Worm (Caenorhabditis elegans): Measurements from ENCODE around the gene gcy-34.

Gene gcy-34

ce11 chrV:13345867-13346328, 39.8 kb downstream of the gcy-34 start, which contains the start of gene twk-43:
Gene twk-43 (plus strand): TSS chrV:13346278.
- peak; percentile 43 for TF ChIP-seq unc-55 (GFP tag; optimal IDR thresholded peaks at IDR 0.05)
- peak; percentile 64 for TF ChIP-seq rnt-1 (tag; optimal IDR thresholded peaks at IDR 0.05)
- no peak for TF ChIP-seq elt-2 (tag; optimal IDR thresholded peaks at IDR 0.05)
- peak; percentile 32 for TF ChIP-seq ceh-18 (tag; optimal IDR thresholded peaks at IDR 0.05)

- TF ChIP-seq fax-1 (tag; optimal IDR thresholded peaks at IDR 0.05) (no peak), unc-3 (GFP tag; conservative IDR thresholded peaks at IDR 0.05) (no peak), unc-3 (tag; optimal IDR thresholded peaks at IDR 0.05) (no peak), C38D4.7 (GFP tag; optimal IDR thresholded peaks at IDR 0.05) (no peak), eyg-1 (tag; optimal IDR thresholded peaks at IDR 0.05) (no peak), tbx-7 (tag; optimal IDR thresholded peaks at IDR 0.05) (no peak), odd-2 (tag; optimal IDR thresholded peaks at IDR 0.05) (no peak), pax-1 (tag; optimal IDR thresholded peaks at IDR 0.05) (no peak), hlh-30 (tag; optimal IDR thresholded peaks at IDR 0.05; ENCODE audit: insufficient read depth) (no peak), nfya-1 (tag; optimal IDR thresholded peaks at IDR 0.05) (no peak), ceh-2 (tag; optimal IDR thresholded peaks at IDR 0.05) (no peak), unc-86 (tag; optimal IDR thresholded peaks at IDR 0.05) (no peak), ceh-6 (GFP tag; optimal IDR thresholded peaks at IDR 0.05) (no peak), hlh-8 (tag; optimal IDR thresholded peaks at IDR 0.05) (no peak), ttx-3 (tag; optimal IDR thresholded peaks at IDR 0.05) (no peak), ceh-34 (tag; optimal IDR thresholded peaks at IDR 0.05) (no peak), F13H6.1 (tag; optimal IDR thresholded peaks at IDR 0.05) (no peak), sox-4 (tag; optimal IDR thresholded peaks at IDR 0.05) (no peak), K09A11.1 (tag; optimal IDR thresholded peaks at IDR 0.05; ENCODE audit: insufficient read depth) (no peak)
Measured at ce11 chrV:13342235-13342634, 43.5 kb downstream of the gcy-34 start.

- TF ChIP-seq K02D7.2 (tag; optimal IDR thresholded peaks at IDR 0.05) (no peak), madf-2 (tag; optimal IDR thresholded peaks at IDR 0.05) (no peak), T23F11.4 (GFP tag; optimal IDR thresholded peaks at IDR 0.05) (no peak), ceh-24 (tag; optimal IDR thresholded peaks at IDR 0.05) (no peak), ceh-34 (tag; optimal IDR thresholded peaks at IDR 0.05) (no peak), fkh-10 (GFP tag; optimal IDR thresholded peaks at IDR 0.05) (no peak), odd-2 (tag; optimal IDR thresholded peaks at IDR 0.05) (no peak), elt-2 (tag; optimal IDR thresholded peaks at IDR 0.05) (no peak), nfya-1 (tag; optimal IDR thresholded peaks at IDR 0.05) (no peak), ttx-3 (tag; optimal IDR thresholded peaks at IDR 0.05) (no peak), npax-4 (tag; optimal IDR thresholded peaks at IDR 0.05) (no peak), C38D4.7 (GFP tag; optimal IDR thresholded peaks at IDR 0.05) (no peak), ceh-6 (GFP tag; optimal IDR thresholded peaks at IDR 0.05) (no peak)
Measured at ce11 chrV:13339633-13340290, 45.9 kb downstream of the gcy-34 start, which contains the start of the genes str-4 and lgc-48. Gene str-4 (minus strand): TSS chrV:13339733. Gene lgc-48 (plus strand): TSS chrV:13340240.

- TF ChIP-seq hlh-15 (tag; optimal IDR thresholded peaks at IDR 0.05) (no peak), nfya-1 (tag; optimal IDR thresholded peaks at IDR 0.05) (no peak), mec-3 (tag; optimal IDR thresholded peaks at IDR 0.05; ENCODE audit: borderline replicate concordance) (no peak), gmeb-2 (tag; optimal IDR thresholded peaks at IDR 0.05) (no peak), ets-4 (tag; optimal IDR thresholded peaks at IDR 0.05) (no peak), ahr-1 (tag; optimal IDR thresholded peaks at IDR 0.05) (no peak), sdc-2 (tag; optimal IDR thresholded peaks at IDR 0.05) (no peak), tbx-7 (tag; optimal IDR thresholded peaks at IDR 0.05) (no peak), odd-2 (tag; optimal IDR thresholded peaks at IDR 0.05) (no peak), unc-42 (tag; optimal IDR thresholded peaks at IDR 0.05) (no peak), madf-2 (tag; optimal IDR thresholded peaks at IDR 0.05) (no peak), ceh-9 (tag; optimal IDR thresholded peaks at IDR 0.05) (no peak), syd-9 (tag; optimal IDR thresholded peaks at IDR 0.05) (no peak), ceh-31 (tag; optimal IDR thresholded peaks at IDR 0.05) (no peak), fkh-10 (GFP tag; optimal IDR thresholded peaks at IDR 0.05) (no peak)
Measured at ce11 chrV:13338037-13338436, 47.7 kb downstream of the gcy-34 start.
